Fruit fly (Drosophila melanogaster) whole organism, adult: Measurements from ENCODE around the gene Pop5.
A peak's percentile ranks its signal among the peaks of the same experiment; 100 is the strongest.

ENCODE experiments used
- CG11617 ChIP-seq: fragments of 200-800 bp; sonication (Bioruptor generic); optimal IDR thresholded peaks from 2 replicates; lab custom pipeline; 2017; ENCODE audit warnings: mild to moderate bottlenecking, missing biosample characterization, missing genetic modification reagents, missing genetic modification characterization
- CG12768 ChIP-seq: fragments of 200-800 bp; sonication (Bioruptor generic); optimal IDR thresholded peaks from 2 replicates; lab custom pipeline; 2017; ENCODE audit warnings: missing biosample characterization, missing genetic modification characterization, mild to moderate bottlenecking, moderate library complexity, missing genetic modification reagents
- CG14711 ChIP-seq: fragments of 200-800 bp; sonication (Bioruptor generic); optimal IDR thresholded peaks from 2 replicates; lab custom pipeline; 2018; ENCODE audit warnings: missing biosample characterization, mild to moderate bottlenecking, missing genetic modification characterization, moderate library complexity
- CG1620 ChIP-seq: fragments of 200-800 bp; sonication (Bioruptor generic); optimal IDR thresholded peaks from 2 replicates; lab custom pipeline; 2016; ENCODE audit warnings: missing biosample characterization, missing genetic modification characterization
- CG33017 ChIP-seq: fragments of 200-800 bp; sonication (Bioruptor generic); optimal IDR thresholded peaks from 2 replicates; lab custom pipeline; 2018; ENCODE audit warnings: missing biosample characterization, mild to moderate bottlenecking, missing genetic modification characterization, moderate library complexity
- CG5204 ChIP-seq: fragments of 200-800 bp; sonication (Bioruptor generic); optimal IDR thresholded peaks from 2 replicates; lab custom pipeline; 2016; ENCODE audit warnings: missing biosample characterization, missing genetic modification characterization
- CG7045 ChIP-seq: fragments of 200-800 bp; sonication (Bioruptor generic); optimal IDR thresholded peaks from 2 replicates; lab custom pipeline; 2017; ENCODE audit warnings: missing biosample characterization, mild to moderate bottlenecking, missing genetic modification characterization
- CG7101 ChIP-seq: fragments of 200-800 bp; sonication (Bioruptor generic); optimal IDR thresholded peaks from 2 replicates; lab custom pipeline; 2018; ENCODE audit warnings: missing biosample characterization, mild to moderate bottlenecking, missing genetic modification characterization, moderate library complexity
- Clk ChIP-seq: fragments of 200-800 bp; sonication (Bioruptor generic); optimal IDR thresholded peaks from 2 replicates; lab custom pipeline; 2017; ENCODE audit warnings: missing biosample characterization, missing genetic modification characterization
- Crg-1 ChIP-seq: fragments of 200-800 bp; sonication (Bioruptor generic); optimal IDR thresholded peaks from 2 replicates; lab custom pipeline; 2016; ENCODE audit warnings: missing biosample characterization, missing genetic modification characterization
- Hr96 ChIP-seq: fragments of 200-800 bp; sonication (Bioruptor generic); optimal IDR thresholded peaks from 2 replicates; lab custom pipeline; 2016; ENCODE audit warnings: missing biosample characterization, missing genetic modification characterization
- Mnt ChIP-seq: fragments of 200-800 bp; sonication (Bioruptor generic); optimal IDR thresholded peaks from 2 replicates; lab custom pipeline; 2016; ENCODE audit warnings: missing biosample characterization, mild to moderate bottlenecking, missing genetic modification characterization
- bab1 ChIP-seq: fragments of 200-800 bp; sonication (Bioruptor generic); optimal IDR thresholded peaks from 3 replicates; lab custom pipeline; 2019; ENCODE audit warnings: missing biosample characterization, mild to moderate bottlenecking, missing genetic modification characterization, moderate library complexity
- cic ChIP-seq: fragments of 200-800 bp; sonication (Bioruptor generic); optimal IDR thresholded peaks from 2 replicates; lab custom pipeline; 2017; ENCODE audit warnings: missing biosample characterization, mild to moderate bottlenecking, missing genetic modification characterization, moderate library complexity
- cnc ChIP-seq, 2 experiments: fragments of >200 bp; optimal IDR thresholded peaks; 2 replicates each; lab custom pipeline; 2017
- kay ChIP-seq: fragments of 200-800 bp; sonication (Bioruptor generic); peaks from one replicate; lab custom pipeline; 2016; ENCODE audit warnings: missing biosample characterization, missing genetic modification characterization, borderline replicate concordance
- ovo ChIP-seq: fragments of 200-800 bp; sonication (Bioruptor generic); optimal IDR thresholded peaks from 2 replicates; lab custom pipeline; 2016; ENCODE audit warnings: missing biosample characterization, missing genetic modification characterization
- pad ChIP-seq: fragments of 200-800 bp; sonication (Bioruptor generic); optimal IDR thresholded peaks from 3 replicates; lab custom pipeline; 2017; ENCODE audit warnings: missing biosample characterization, missing genetic modification characterization, mild to moderate bottlenecking, moderate library complexity, missing genetic modification reagents
- tj ChIP-seq: fragments of 200-800 bp; sonication (Bioruptor generic); optimal IDR thresholded peaks from 3 replicates; lab custom pipeline; 2017; ENCODE audit warnings: missing biosample characterization, mild to moderate bottlenecking, missing genetic modification characterization, moderate library complexity
- toe ChIP-seq: fragments of 200-800 bp; sonication (Bioruptor generic); optimal IDR thresholded peaks from 2 replicates; lab custom pipeline; 2016; ENCODE audit warnings: missing biosample characterization, missing genetic modification characterization

Gene Pop5

dm6 chr3L:17003251-17004171 lies 41.3 kb downstream of the Pop5 start:
- TF ChIP-seq toe, result no peak
- no peak for TF ChIP-seq CG7101 (tag; lab: Kevin White, UChicago)
- TF ChIP-seq ovo (GFP tag; lab: Kevin White, UChicago), result peak; percentile 25
- TF ChIP-seq CG1620 (GFP tag; lab: Kevin White, UChicago), result no peak
- TF ChIP-seq cnc (optimal IDR thresholded peaks at IDR 0.05; lab: Kevin White, UChicago), result no peak
- TF ChIP-seq CG7045 (GFP tag; lab: Kevin White, UChicago), result peak; percentile 31
- no peak for TF ChIP-seq bab1 (GFP tag; lab: Kevin White, UChicago)
- peak; percentile 45 for TF ChIP-seq Crg-1 (GFP tag; lab: Kevin White, UChicago)
- no peak for TF ChIP-seq CG33017 (tag; lab: Kevin White, UChicago)
- peak; percentile 49 for TF ChIP-seq CG12768
- TF ChIP-seq Mnt (GFP tag; lab: Kevin White, UChicago), result no peak
- peak; percentile 35 for TF ChIP-seq pad (GFP tag; lab: Kevin White, UChicago)
- no peak for TF ChIP-seq CG11617
- TF ChIP-seq CG14711 (tag; lab: Kevin White, UChicago), result no peak
- TF ChIP-seq Hr96, result no peak
- peak; percentile 31 for TF ChIP-seq cic (GFP tag; lab: Kevin White, UChicago)
- no peak for TF ChIP-seq kay (GFP tag; lab: Kevin White, UChicago)
- no peak for TF ChIP-seq CG5204 (GFP tag; lab: Kevin White, UChicago)
- no peak for TF ChIP-seq Clk (GFP tag; lab: Kevin White, UChicago)
- TF ChIP-seq tj (GFP tag; lab: Kevin White, UChicago), result peak; percentile 99

dm6 chr3L:17002140-17002849 lies 42.5 kb downstream of the Pop5 start:
- TF ChIP-seq CG5204 (GFP tag; lab: Kevin White, UChicago) (no peak), pad (GFP tag; lab: Kevin White, UChicago) (no peak), tj (GFP tag; lab: Kevin White, UChicago) (no peak), Crg-1 (GFP tag; lab: Kevin White, UChicago) (no peak), CG7101 (tag; lab: Kevin White, UChicago) (no peak), CG14711 (tag; lab: Kevin White, UChicago) (no peak), ovo (GFP tag; lab: Kevin White, UChicago) (no peak), Clk (GFP tag; lab: Kevin White, UChicago) (no peak), cnc (optimal IDR thresholded peaks at IDR 0.05; lab: Kevin White, UChicago) (peak in 1 of 2 experiments; percentile 19), kay (GFP tag; lab: Kevin White, UChicago) (no peak), Hr96 (no peak), CG7045 (GFP tag; lab: Kevin White, UChicago) (no peak), cic (GFP tag; lab: Kevin White, UChicago) (peak; percentile 19), CG33017 (tag; lab: Kevin White, UChicago) (no peak), CG11617 (no peak), toe (no peak), Mnt (GFP tag; lab: Kevin White, UChicago) (no peak), CG1620 (GFP tag; lab: Kevin White, UChicago) (no peak), bab1 (GFP tag; lab: Kevin White, UChicago) (no peak), CG12768 (peak; percentile 5)

- no peak for TF ChIP-seq tj (GFP tag; lab: Kevin White, UChicago)
- TF ChIP-seq Mnt (GFP tag; lab: Kevin White, UChicago), result peak; percentile 33
- no peak for TF ChIP-seq bab1 (GFP tag; lab: Kevin White, UChicago)
- TF ChIP-seq pad (GFP tag; lab: Kevin White, UChicago), result peak; percentile 2
- TF ChIP-seq CG7045 (GFP tag; lab: Kevin White, UChicago), result peak; percentile 63
- TF ChIP-seq CG7101 (tag; lab: Kevin White, UChicago), result peak; percentile 33
- TF ChIP-seq Hr96, result no peak
- TF ChIP-seq CG11617, result peak; percentile 9
- peak; percentile 21 for TF ChIP-seq CG33017 (tag; lab: Kevin White, UChicago)
- TF ChIP-seq toe, result peak; percentile 14
- TF ChIP-seq cic (GFP tag; lab: Kevin White, UChicago), result peak; percentile 38
- TF ChIP-seq cnc (optimal IDR thresholded peaks at IDR 0.05; lab: Kevin White, UChicago), result no peak
- TF ChIP-seq CG1620 (GFP tag; lab: Kevin White, UChicago), result no peak
- no peak for TF ChIP-seq Crg-1 (GFP tag; lab: Kevin White, UChicago)
- no peak for TF ChIP-seq CG5204 (GFP tag; lab: Kevin White, UChicago)
- no peak for TF ChIP-seq CG14711 (tag; lab: Kevin White, UChicago)
- TF ChIP-seq CG12768, result peak; percentile 69
Observed at dm6 chr3L:17001055-17001454, 43.8 kb downstream of the Pop5 start.

- TF ChIP-seq cic (GFP tag; lab: Kevin White, UChicago) (peak; percentile 69), CG5204 (GFP tag; lab: Kevin White, UChicago) (no peak), kay (GFP tag; lab: Kevin White, UChicago) (no peak), CG12768 (peak; percentile 97), Crg-1 (GFP tag; lab: Kevin White, UChicago) (peak; percentile 4), CG1620 (GFP tag; lab: Kevin White, UChicago) (no peak), ovo (GFP tag; lab: Kevin White, UChicago) (no peak), Mnt (GFP tag; lab: Kevin White, UChicago) (peak; percentile 64), Hr96 (peak; percentile 86), Clk (GFP tag; lab: Kevin White, UChicago) (peak; percentile 64), CG33017 (tag; lab: Kevin White, UChicago) (peak; percentile 58), CG7045 (GFP tag; lab: Kevin White, UChicago) (peak; percentile 43), cnc (optimal IDR thresholded peaks at IDR 0.05; lab: Kevin White, UChicago) (no peak), toe (no peak), CG14711 (tag; lab: Kevin White, UChicago) (no peak), bab1 (GFP tag; lab: Kevin White, UChicago) (peak; percentile 15), pad (GFP tag; lab: Kevin White, UChicago) (no peak), tj (GFP tag; lab: Kevin White, UChicago) (peak; percentile 27), CG7101 (tag; lab: Kevin White, UChicago) (peak; percentile 36), CG11617 (peak; percentile 45)
Observed at dm6 chr3L:17000289-17000688, 44.5 kb downstream of the Pop5 start.
